Fruit fly (Drosophila melanogaster): Measurements from ENCODE around the gene CG9500.

CG9500 gene

dm6 chr2L:6350984-6351808 lies 6.9 kb downstream of the CG9500 start, which contains the start of gene CG9498 (continued):
- TF ChIP-seq eyg (GFP tag; optimal IDR thresholded peaks at IDR 0.05) = no peak
- TF ChIP-seq gem (tag; optimal IDR thresholded peaks at IDR 0.05) = peak; percentile 95
- no peak for TF ChIP-seq tll (GFP tag; optimal IDR thresholded peaks at IDR 0.05)
- 0 out of 3 replicates have a peak, but pooled peaks have one; percentile 49 for TF ChIP-seq CG3726 (GFP tag; IDR thresholded peaks at IDR 0.05)
- TF ChIP-seq CG13624 (GFP tag; optimal IDR thresholded peaks at IDR 0.05) = no peak
- peak; percentile 80 for TF ChIP-seq Asciz (GFP tag; optimal IDR thresholded peaks at IDR 0.05)
- peak; percentile 82 for TF ChIP-seq CG6689 (GFP tag; IDR thresholded peaks at IDR 0.05)
- TF ChIP-seq CG9876 (GFP tag; optimal IDR thresholded peaks at IDR 0.05) = no peak
- no peak for TF ChIP-seq hb (GFP tag; IDR thresholded peaks at IDR 0.05; ENCODE audit: partially characterized antibody)
- peak; percentile 86 for TF ChIP-seq CG17385 (GFP tag; optimal IDR thresholded peaks at IDR 0.05)
- TF ChIP-seq CG6765 (GFP tag; optimal IDR thresholded peaks at IDR 0.05) = peak; percentile 82
- no peak for TF ChIP-seq CG4617 (GFP tag; optimal IDR thresholded peaks at IDR 0.05; ENCODE audit: borderline replicate concordance)
- TF ChIP-seq gce (GFP tag; IDR thresholded peaks at IDR 0.05) = 0 out of 3 replicates have a peak, but pooled peaks have one; percentile 21
- TF ChIP-seq CG32767 (GFP tag; IDR thresholded peaks at IDR 0.05) = peak; percentile 57; the same call in 1 of the 2 replicates
- TF ChIP-seq dmrt11E (tag; optimal IDR thresholded peaks at IDR 0.05) = no peak
- TF ChIP-seq Stat92E (GFP tag; optimal IDR thresholded peaks at IDR 0.05) = no peak
- TF ChIP-seq sna (GFP tag; IDR thresholded peaks at IDR 0.05; ENCODE audit: partially characterized antibody) = no peak
- no peak for TF ChIP-seq gfzf (GFP tag; optimal IDR thresholded peaks at IDR 0.05)
- TF ChIP-seq CG2678 (tag; optimal IDR thresholded peaks at IDR 0.05) = peak; percentile 97
- TF ChIP-seq CHES-1-like (GFP tag; optimal IDR thresholded peaks at IDR 0.05) = no peak
- peak; percentile 59 for TF ChIP-seq CG10366 (GFP tag; IDR thresholded peaks at IDR 0.05)
- TF ChIP-seq Lim3 (GFP tag; IDR thresholded peaks at IDR 0.05) = no peak; the same call in 1 of the 2 replicates
- TF ChIP-seq Bteb2 (GFP tag; optimal IDR thresholded peaks at IDR 0.05) = peak; percentile 7
- TF ChIP-seq CG7372 (GFP tag; IDR thresholded peaks at IDR 0.05) = peak; percentile 94
- TF ChIP-seq vfl (GFP tag; optimal IDR thresholded peaks at IDR 0.05) = peak; percentile 14
- TF ChIP-seq tx (GFP tag; optimal IDR thresholded peaks at IDR 0.05) = no peak
- TF ChIP-seq CG14050 (GFP tag; IDR thresholded peaks at IDR 0.05) = peak; percentile 61; the same call in 2 of the 3 replicates
- no peak for TF ChIP-seq CG5953 (GFP tag; IDR thresholded peaks at IDR 0.05)
- peak; percentile 97 for TF ChIP-seq Hmr (GFP tag; optimal IDR thresholded peaks at IDR 0.05)
- no peak for TF ChIP-seq CG3838 (GFP tag; optimal IDR thresholded peaks at IDR 0.05)
- peak; percentile 72 for TF ChIP-seq lmd (GFP tag; IDR thresholded peaks at IDR 0.05)
- TF ChIP-seq Hr3 (GFP tag; optimal IDR thresholded peaks at IDR 0.05) = peak; percentile 71
- no peak for TF ChIP-seq ash1 (GFP tag; optimal IDR thresholded peaks at IDR 0.05)
- peak; percentile 1 for TF ChIP-seq pzg (GFP tag; optimal IDR thresholded peaks at IDR 0.05)
- TF ChIP-seq dysf (GFP tag; IDR thresholded peaks at IDR 0.05) = peak; percentile 83
- no peak for TF ChIP-seq CG13287 (GFP tag; IDR thresholded peaks at IDR 0.05; ENCODE audit: partially characterized antibody)
- TF ChIP-seq Myb (GFP tag; optimal IDR thresholded peaks at IDR 0.05) = no peak
- TF ChIP-seq run (tag; optimal IDR thresholded peaks at IDR 0.05) = peak; percentile 71
- TF ChIP-seq az2 (GFP tag; optimal IDR thresholded peaks at IDR 0.05) = peak; percentile 55
- peak; percentile 94 for TF ChIP-seq Dek (tag; optimal IDR thresholded peaks at IDR 0.05)
- TF ChIP-seq Lhr (GFP tag; optimal IDR thresholded peaks at IDR 0.05) = no peak
- TF ChIP-seq CG12769 (tag; optimal IDR thresholded peaks at IDR 0.05) = no peak
- TF ChIP-seq CG34376 (GFP tag; optimal IDR thresholded peaks at IDR 0.05) = peak; percentile 58
- peak; percentile 75 for TF ChIP-seq ind (GFP tag; optimal IDR thresholded peaks at IDR 0.05)
- peak; percentile 38; the same call in 1 of the 3 replicates for TF ChIP-seq CG11560 (tag; IDR thresholded peaks at IDR 0.05)
- TF ChIP-seq CG12155 (GFP tag; optimal IDR thresholded peaks at IDR 0.05) = peak; percentile 66
- TF ChIP-seq CG8089 (GFP tag; optimal IDR thresholded peaks at IDR 0.05) = no peak
- TF ChIP-seq Elba2 (GFP tag; optimal IDR thresholded peaks at IDR 0.05) = no peak

Data from whole organism, embryonic.